Worm (Caenorhabditis elegans): ENCODE data around the gene let-19.

DNA sequence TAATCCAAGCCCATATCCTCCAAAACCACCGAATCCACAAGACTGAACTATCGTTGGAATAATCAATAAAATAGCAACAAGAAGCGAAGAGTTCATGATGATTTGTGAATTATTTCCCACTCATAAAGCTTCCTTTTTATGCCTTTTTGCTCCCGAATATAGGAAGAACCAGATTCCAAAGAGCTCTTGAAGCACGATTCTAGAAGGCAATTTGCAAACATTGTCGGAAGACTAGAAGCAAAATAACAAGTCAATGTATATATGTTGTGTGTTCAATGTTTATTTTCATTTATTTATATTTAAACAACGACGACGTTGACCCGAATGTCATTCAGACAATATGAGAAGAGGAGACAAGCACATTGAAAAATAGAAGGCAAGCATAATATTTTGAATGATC lies 21.9 kb downstream of the let-19 start, which contains the start of gene idpa-2:
- no peak for TF ChIP-seq F13H6.1 (tag; optimal IDR thresholded peaks at IDR 0.05)
- TF ChIP-seq fkh-10 (GFP tag; optimal IDR thresholded peaks at IDR 0.05): no peak
- TF ChIP-seq pat-9 (tag; optimal IDR thresholded peaks at IDR 0.05): no peak
